Worm (Caenorhabditis elegans) whole organism, L1 larva: ENCODE measurements around the gene dhhc-10.

Source experiments
- blmp-1 ChIP-seq: fragments of 150-350 bp; optimal IDR thresholded peaks from 2 replicates; lab custom pipeline; 2014; ENCODE audit warnings: missing biosample characterization, missing genetic modification characterization
- jun-1 ChIP-seq: fragments of 150-350 bp; optimal IDR thresholded peaks from 2 replicates; lab custom pipeline; 2014; ENCODE audit warnings: missing biosample characterization, missing genetic modification reagents, missing genetic modification characterization
- lsy-2 ChIP-seq, 2 experiments: fragments of 150-350 bp; optimal IDR thresholded peaks; 2 replicates each; lab custom pipeline; 2014; ENCODE audit warnings: missing biosample characterization in 2 of 2, missing genetic modification characterization in 2 of 2
- nhr-90 ChIP-seq: sonication (generic microtip); optimal IDR thresholded peaks from 2 replicates; lab custom pipeline; 2016; ENCODE audit warnings: mild to moderate bottlenecking, missing genetic modification characterization, missing compliant biosample characterization; ENCODE audit not compliant: poor library complexity
- snpc-4 ChIP-seq: fragments of 150-350 bp; optimal IDR thresholded peaks from 2 replicates; lab custom pipeline; 2014; ENCODE audit warnings: missing biosample characterization, missing genetic modification characterization
- unc-86 ChIP-seq: sonication (generic microtip); optimal IDR thresholded peaks from 2 replicates; lab custom pipeline; 2016; ENCODE audit warnings: missing genetic modification characterization, missing compliant biosample characterization
- ztf-11 ChIP-seq, 2 experiments: sonication (generic microtip); optimal IDR thresholded peaks; 2 replicates each; lab custom pipeline; 2016 to 2017; ENCODE audit warnings: missing genetic modification characterization in 2 of 2, missing biosample characterization in 1 of 2, missing compliant biosample characterization in 1 of 2

DNA sequence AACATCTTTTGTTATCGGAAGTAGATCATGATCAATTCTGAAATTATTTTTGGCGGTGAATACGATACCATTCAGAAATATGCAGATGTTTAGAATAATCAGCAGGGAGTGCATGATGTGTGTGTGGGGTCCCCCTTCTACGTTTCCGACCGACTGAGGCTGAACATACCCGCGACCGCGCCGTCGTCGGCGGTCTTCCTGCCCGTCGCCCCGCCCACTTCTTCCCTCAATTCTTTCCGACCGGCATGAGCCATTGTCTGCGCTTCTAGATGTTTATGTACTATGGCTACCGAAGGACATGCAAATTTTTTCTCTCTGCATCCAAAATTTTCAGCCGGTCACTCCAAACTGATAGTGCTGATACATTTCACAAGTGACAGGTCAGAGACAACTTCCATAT lies 37.1 kb downstream of the dhhc-10 start:
- no peak for TF ChIP-seq lsy-2 (tag; optimal IDR thresholded peaks at IDR 0.05; lab: Kevin White, UChicago)
- TF ChIP-seq jun-1 (tag; lab: Kevin White, UChicago) = no peak
- no peak for TF ChIP-seq blmp-1
- TF ChIP-seq snpc-4 (tag; lab: Kevin White, UChicago) = no peak
- no peak for TF ChIP-seq unc-86 (tag; lab: Kevin White, UChicago)
- TF ChIP-seq ztf-11 (tag; optimal IDR thresholded peaks at IDR 0.05; lab: Kevin White, UChicago) = no peak
- no peak for TF ChIP-seq nhr-90 (tag; lab: Kevin White, UChicago)
